Fruit fly (Drosophila melanogaster) whole organism, prepupa: Measurements from ENCODE around the gene Tap42.
A peak's percentile ranks its signal among the peaks of the same experiment; 100 is the strongest.

Source experiments
- Blimp-1 ChIP-seq: fragments of 200-800 bp; sonication (Bioruptor generic); optimal IDR thresholded peaks from 3 replicates; lab custom pipeline; 2017; ENCODE audit warnings: missing biosample characterization, missing genetic modification characterization, mild to moderate bottlenecking, moderate library complexity, missing genetic modification reagents
- CG10631 ChIP-seq: fragments of 200-800 bp; sonication (Bioruptor generic); optimal IDR thresholded peaks from 2 replicates; lab custom pipeline; 2016; ENCODE audit warnings: missing biosample characterization, missing genetic modification characterization
- CG10669 ChIP-seq: fragments of 200-800 bp; sonication (Bioruptor generic); optimal IDR thresholded peaks from 3 replicates; lab custom pipeline; 2018; ENCODE audit warnings: missing biosample characterization, mild to moderate bottlenecking, missing genetic modification characterization, moderate library complexity
- CG11902 ChIP-seq: fragments of 200-800 bp; sonication (Bioruptor generic); optimal IDR thresholded peaks from 3 replicates; lab custom pipeline; 2016; ENCODE audit warnings: missing biosample characterization, missing genetic modification characterization
- CG16779 ChIP-seq: fragments of 200-800 bp; sonication (Bioruptor generic); optimal IDR thresholded peaks from 3 replicates; lab custom pipeline; 2017; ENCODE audit warnings: missing biosample characterization, mild to moderate bottlenecking, missing genetic modification characterization
- CG31627 ChIP-seq: fragments of 200-800 bp; sonication (Bioruptor generic); optimal IDR thresholded peaks from 3 replicates; lab custom pipeline; 2016; ENCODE audit warnings: missing biosample characterization, missing genetic modification characterization
- CG4318 ChIP-seq: fragments of 200-800 bp; sonication (Bioruptor generic); optimal IDR thresholded peaks from 3 replicates; lab custom pipeline; 2017; ENCODE audit warnings: missing biosample characterization, mild to moderate bottlenecking, missing genetic modification characterization
- CG6792 ChIP-seq: fragments of 200-800 bp; sonication (Bioruptor generic); optimal IDR thresholded peaks from 3 replicates; lab custom pipeline; 2016; ENCODE audit warnings: missing biosample characterization, missing genetic modification characterization
- CG6808 ChIP-seq: fragments of 200-800 bp; sonication (Bioruptor generic); optimal IDR thresholded peaks from 3 replicates; lab custom pipeline; 2017; ENCODE audit warnings: missing biosample characterization, missing genetic modification characterization, mild to moderate bottlenecking, moderate library complexity, missing genetic modification reagents
- CG6854 ChIP-seq: fragments of 200-800 bp; sonication (Bioruptor generic); optimal IDR thresholded peaks from 2 replicates; lab custom pipeline; 2017; ENCODE audit warnings: missing biosample characterization, mild to moderate bottlenecking, missing genetic modification characterization
- CG8119 ChIP-seq: fragments of 200-800 bp; sonication (Bioruptor generic); IDR thresholded peaks from 3 replicates; pipeline ENCODE4 v1.3.6; 2022; ENCODE audit warnings: missing biosample characterization, missing genetic modification characterization
- CG8319 ChIP-seq: fragments of 200-800 bp; sonication (Bioruptor generic); optimal IDR thresholded peaks from 3 replicates; lab custom pipeline; 2016; ENCODE audit warnings: missing biosample characterization, missing genetic modification characterization
- CG9139 ChIP-seq: fragments of 200-800 bp; sonication (Bioruptor generic); optimal IDR thresholded peaks from 3 replicates; lab custom pipeline; 2017; ENCODE audit warnings: missing biosample characterization, mild to moderate bottlenecking, missing genetic modification characterization
- Eip75B ChIP-seq: fragments of 200-800 bp; sonication (Bioruptor generic); optimal IDR thresholded peaks from 3 replicates; lab custom pipeline; 2016; ENCODE audit warnings: missing biosample characterization, missing genetic modification characterization
- Eip93F ChIP-seq: fragments of 200-800 bp; sonication (Bioruptor generic); optimal IDR thresholded peaks from 2 replicates; lab custom pipeline; 2016; ENCODE audit warnings: missing biosample characterization, mild to moderate bottlenecking, missing genetic modification characterization
- Ets96B ChIP-seq: fragments of 200-800 bp; optimal IDR thresholded peaks from 2 replicates; lab custom pipeline; 2019; ENCODE audit warnings: missing biosample characterization, mild to moderate bottlenecking, missing genetic modification characterization, moderate library complexity
- Hr38 ChIP-seq: sonication (Bioruptor generic); optimal IDR thresholded peaks from 2 replicates; lab custom pipeline; 2016; ENCODE audit warnings: missing biosample characterization, missing genetic modification characterization
- Lpt ChIP-seq: fragments of 200-800 bp; sonication (Bioruptor generic); optimal IDR thresholded peaks from 3 replicates; lab custom pipeline; 2016; ENCODE audit warnings: missing biosample characterization, missing genetic modification characterization
- Smox ChIP-seq: fragments of 200-800 bp; sonication (Bioruptor generic); optimal IDR thresholded peaks from 3 replicates; lab custom pipeline; 2016; ENCODE audit warnings: missing biosample characterization, missing genetic modification characterization
- Sox102F ChIP-seq: fragments of 200-800 bp; sonication (Bioruptor generic); optimal IDR thresholded peaks from 2 replicates; lab custom pipeline; 2016; ENCODE audit warnings: missing biosample characterization, mild to moderate bottlenecking, missing genetic modification characterization
- Sox15 ChIP-seq: fragments of 200-800 bp; sonication (Bioruptor generic); optimal IDR thresholded peaks from 3 replicates; lab custom pipeline; 2016; ENCODE audit warnings: missing biosample characterization, missing genetic modification characterization
- achi ChIP-seq: fragments of 200-800 bp; sonication (Bioruptor generic); optimal IDR thresholded peaks from 3 replicates; lab custom pipeline; 2016; ENCODE audit warnings: missing biosample characterization, missing genetic modification characterization
- dac ChIP-seq: fragments of 200-800 bp; sonication (Bioruptor generic); optimal IDR thresholded peaks from 2 replicates; lab custom pipeline; 2017; ENCODE audit warnings: missing biosample characterization, mild to moderate bottlenecking, missing genetic modification characterization
- dsx ChIP-seq: fragments of 200-800 bp; optimal IDR thresholded peaks from 3 replicates; lab custom pipeline; 2019; ENCODE audit warnings: missing biosample characterization, mild to moderate bottlenecking, missing genetic modification characterization, moderate library complexity; ENCODE audit not compliant: poor library complexity, severe bottlenecking
- eg ChIP-seq: fragments of 200-800 bp; sonication (Bioruptor generic); IDR thresholded peaks from 3 replicates; pipeline ENCODE4 v1.3.6; 2022; ENCODE audit warnings: missing biosample characterization, missing genetic modification characterization
- esn ChIP-seq: fragments of 200-800 bp; sonication (Bioruptor generic); optimal IDR thresholded peaks from 2 replicates; lab custom pipeline; 2016; ENCODE audit warnings: missing biosample characterization, mild to moderate bottlenecking, missing genetic modification characterization, moderate library complexity
- fd59A ChIP-seq: fragments of 200-800 bp; sonication (Bioruptor generic); optimal IDR thresholded peaks from 2 replicates; lab custom pipeline; 2017; ENCODE audit warnings: missing biosample characterization, mild to moderate bottlenecking, missing genetic modification characterization, missing genetic modification reagents
- lz ChIP-seq: fragments of 200-800 bp; sonication (Bioruptor generic); optimal IDR thresholded peaks from 3 replicates; lab custom pipeline; 2016; ENCODE audit warnings: missing biosample characterization, missing genetic modification characterization
- salr ChIP-seq, 2 experiments: fragments of 200-800 bp; sonication (Bioruptor generic); optimal IDR thresholded peaks; 3 replicates each; lab custom pipeline; 2016 to 2018; ENCODE audit warnings: missing biosample characterization in 2 of 2, missing genetic modification characterization in 2 of 2, mild to moderate bottlenecking in 1 of 2
- spab ChIP-seq: fragments of 200-800 bp; sonication (Bioruptor generic); optimal IDR thresholded peaks from 2 replicates; lab custom pipeline; 2017; ENCODE audit warnings: missing biosample characterization, mild to moderate bottlenecking, missing genetic modification characterization, missing genetic modification reagents
- ss ChIP-seq, 2 experiments: fragments of 200-800 bp; sonication (Bioruptor generic); optimal IDR thresholded peaks; 2 replicates in 1 of 2; 3 replicates in 1 of 2; lab custom pipeline; 2017 to 2018; ENCODE audit warnings: mild to moderate bottlenecking in 2 of 2, missing biosample characterization in 2 of 2, missing genetic modification characterization in 2 of 2, moderate library complexity in 1 of 2
- svp ChIP-seq: fragments of 200-800 bp; sonication (Bioruptor generic); peaks from one replicate; lab custom pipeline; 2016; ENCODE audit warnings: missing biosample characterization, missing genetic modification characterization
- topi ChIP-seq: fragments of 200-800 bp; sonication (Bioruptor generic); optimal IDR thresholded peaks from 3 replicates; lab custom pipeline; 2016; ENCODE audit warnings: missing biosample characterization, missing genetic modification characterization
- vri ChIP-seq: fragments of 200-800 bp; sonication (Bioruptor generic); optimal IDR thresholded peaks from 3 replicates; lab custom pipeline; 2016; ENCODE audit warnings: missing biosample characterization, mild to moderate bottlenecking, missing genetic modification characterization

The Tap42 gene

dm6 chr2L:13325823-13326222 lies 41.6 kb upstream of the Tap42 start:
- TF ChIP-seq vri (GFP tag; lab: Kevin White, UChicago) (no peak), CG16779 (no peak), dac (GFP tag; lab: Kevin White, UChicago) (no peak), CG8119 (GFP tag; lab: Robert Waterston, UW) (no peak), Eip93F (GFP tag; lab: Kevin White, UChicago) (no peak), Lpt (GFP tag; lab: Kevin White, UChicago) (no peak), eg (GFP tag; lab: Robert Waterston, UW) (no peak), fd59A (GFP tag; lab: Kevin White, UChicago) (no peak), CG8319 (no peak)

- TF ChIP-seq CG10669 (GFP tag; lab: Kevin White, UChicago) = no peak
- TF ChIP-seq CG6854 (GFP tag; lab: Kevin White, UChicago) = no peak
- TF ChIP-seq CG8319 = no peak
- TF ChIP-seq ss (GFP tag; optimal IDR thresholded peaks at IDR 0.05; lab: Kevin White, UChicago) = no peak
- TF ChIP-seq vri (GFP tag; lab: Kevin White, UChicago) = no peak
- no peak for TF ChIP-seq Ets96B (tag; lab: Kevin White, UChicago)
- TF ChIP-seq lz (GFP tag; lab: Kevin White, UChicago) = no peak
- TF ChIP-seq CG4318 (GFP tag; lab: Kevin White, UChicago) = no peak
- TF ChIP-seq eg (GFP tag; lab: Robert Waterston, UW) = no peak
- no peak for TF ChIP-seq CG31627
- TF ChIP-seq CG6792 (GFP tag; lab: Kevin White, UChicago) = no peak
- TF ChIP-seq salr (GFP tag; optimal IDR thresholded peaks at IDR 0.05; lab: Kevin White, UChicago) = no peak
- TF ChIP-seq CG10631 (GFP tag; lab: Kevin White, UChicago) = no peak
Observed at dm6 chr2L:13331021-13331420, 36.4 kb upstream of the Tap42 start, which contains the start of gene hbt. Gene hbt (minus strand): TSS chr2L:13331121.

dm6 chr2L:13331868-13332544 lies 35.4 kb upstream of the Tap42 start:
- TF ChIP-seq Smox (no peak), eg (GFP tag; lab: Robert Waterston, UW) (no peak), esn (no peak), CG16779 (peak; percentile 15), CG8119 (GFP tag; lab: Robert Waterston, UW) (0 out of 3 replicates have a peak, but pooled peaks have one; percentile 24), CG9139 (GFP tag; lab: Kevin White, UChicago) (no peak)

- TF ChIP-seq achi (GFP tag; lab: Kevin White, UChicago) (no peak), fd59A (GFP tag; lab: Kevin White, UChicago) (no peak), CG16779 (no peak), CG8119 (GFP tag; lab: Robert Waterston, UW) (no peak), Smox (no peak), spab (GFP tag; lab: Kevin White, UChicago) (no peak), CG4318 (GFP tag; lab: Kevin White, UChicago) (no peak), lz (GFP tag; lab: Kevin White, UChicago) (no peak), CG11902 (GFP tag; lab: Kevin White, UChicago) (no peak), svp (GFP tag; lab: Kevin White, UChicago) (no peak), salr (GFP tag; optimal IDR thresholded peaks at IDR 0.05; lab: Kevin White, UChicago) (no peak)
Observed at dm6 chr2L:13332736-13333135, 34.7 kb upstream of the Tap42 start.

- TF ChIP-seq CG6792 (GFP tag; lab: Kevin White, UChicago) (no peak), Sox15 (no peak), Sox102F (no peak), topi (GFP tag; lab: Kevin White, UChicago) (no peak), dac (GFP tag; lab: Kevin White, UChicago) (no peak), CG16779 (no peak), ss (GFP tag; optimal IDR thresholded peaks at IDR 0.05; lab: Kevin White, UChicago) (no peak), CG8319 (no peak), dsx (GFP tag; lab: Kevin White, UChicago) (no peak), CG10669 (GFP tag; lab: Kevin White, UChicago) (no peak), Hr38 (GFP tag; lab: Kevin White, UChicago) (no peak), fd59A (GFP tag; lab: Kevin White, UChicago) (no peak), Blimp-1 (no peak), esn (no peak), CG6808 (GFP tag; lab: Kevin White, UChicago) (no peak), Eip75B (no peak)
Observed at dm6 chr2L:13347473-13347872, 19.9 kb upstream of the Tap42 start, which contains the start of gene CG16826. Gene CG16826 (plus strand): TSS chr2L:13347773.
